Fruit fly (Drosophila melanogaster) S2 (cell line): ENCODE measurements around the gene Or85b.

ENCODE experiments used
- CG8478 ChIP-seq: fragments of >200 bp; optimal IDR thresholded peaks from 2 replicates; lab custom pipeline; 2018
- CTCF ChIP-seq, 2 experiments: fragments of >200 bp; optimal IDR thresholded peaks; 2 replicates each; lab custom pipeline; 2018

DNA sequence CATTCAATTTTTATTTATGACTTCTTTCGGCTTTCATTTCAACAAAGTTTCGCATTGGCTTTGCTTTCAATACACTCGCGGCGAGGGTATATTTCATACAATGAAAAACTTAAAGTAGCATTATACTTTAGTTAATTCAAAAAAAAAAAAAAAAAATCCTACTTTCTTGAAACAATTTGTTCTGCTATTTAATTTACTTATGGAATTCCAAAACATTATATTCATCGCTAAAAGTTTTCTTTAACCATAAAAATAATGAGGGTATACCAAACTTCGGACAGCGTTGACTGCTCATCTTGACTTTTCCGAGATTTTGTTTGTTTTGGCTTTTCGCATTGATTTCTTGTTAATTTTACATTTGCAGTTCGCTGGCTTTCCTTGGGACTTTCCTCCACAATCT lies 40.6 kb downstream of the Or85b start:
- no peak for TF ChIP-seq CG8478
- no peak for TF ChIP-seq CTCF (optimal IDR thresholded peaks at IDR 0.05; lab: Kevin White, UChicago)
